Worm (Caenorhabditis elegans) whole organism, young adult: ENCODE results near the gene gcy-13.

Experiments used
- B0336.3 ChIP-seq: fragments of 200-800 bp; sonication (Bioruptor generic); IDR thresholded peaks from 2 replicates; pipeline ENCODE4 v1.3.6; 2022; ENCODE audit warnings: missing genetic modification characterization, missing compliant biosample characterization
- T07F8.4 ChIP-seq: sonication (generic microtip); optimal IDR thresholded peaks from 2 replicates; lab custom pipeline; 2016; ENCODE audit warnings: mild to moderate bottlenecking, missing genetic modification characterization, moderate library complexity, missing compliant biosample characterization
- attf-3 ChIP-seq: fragments of 200-800 bp; sonication (Bioruptor generic); conservative IDR thresholded peaks from 2 replicates; pipeline ENCODE4 v1.3.6; 2022; ENCODE audit warnings: missing genetic modification reagents, missing genetic modification characterization, missing compliant biosample characterization
- ccch-3 ChIP-seq: fragments of 200-800 bp; sonication (Bioruptor generic); optimal IDR thresholded peaks from 2 replicates; lab custom pipeline; 2018; ENCODE audit warnings: mild to moderate bottlenecking, missing genetic modification characterization, missing compliant biosample characterization
- ceh-27 ChIP-seq: fragments of 200-800 bp; sonication (Bioruptor generic); optimal IDR thresholded peaks from 2 replicates; lab custom pipeline; 2018; ENCODE audit warnings: mild to moderate bottlenecking, missing genetic modification characterization, moderate library complexity, missing compliant biosample characterization
- ekl-4 ChIP-seq: fragments of 200-800 bp; sonication (Bioruptor generic); IDR thresholded peaks from 2 replicates; pipeline ENCODE4 v1.3.6; 2022; ENCODE audit warnings: missing genetic modification reagents, missing genetic modification characterization, missing compliant biosample characterization
- hsf-1 ChIP-seq: fragments of 200-800 bp; sonication (Bioruptor generic); IDR thresholded peaks from 2 replicates; pipeline ENCODE4 v1.3.6; 2022; ENCODE audit warnings: missing genetic modification reagents, missing genetic modification characterization, missing compliant biosample characterization
- madf-10 ChIP-seq: sonication (generic microtip); optimal IDR thresholded peaks from 2 replicates; lab custom pipeline; 2016; ENCODE audit warnings: mild to moderate bottlenecking, missing genetic modification characterization, missing compliant biosample characterization
- madf-3 ChIP-seq: fragments of 200-800 bp; sonication (Bioruptor generic); IDR thresholded peaks from 2 replicates; pipeline ENCODE4 v1.3.6; 2022; ENCODE audit warnings: missing genetic modification reagents, missing genetic modification characterization, missing compliant biosample characterization
- madf-6 ChIP-seq: fragments of 200-800 bp; sonication (Bioruptor generic); IDR thresholded peaks from 2 replicates; pipeline ENCODE4 v1.3.6; 2022; ENCODE audit warnings: missing genetic modification reagents, missing genetic modification characterization, missing compliant biosample characterization
- nfyb-1 ChIP-seq: fragments of 200-800 bp; sonication (Bioruptor generic); IDR thresholded peaks from 2 replicates; pipeline ENCODE4 v1.3.6; 2022; ENCODE audit warnings: missing genetic modification reagents, missing genetic modification characterization, missing compliant biosample characterization
- snpc-1.3 ChIP-seq: sonication (generic microtip); optimal IDR thresholded peaks from 2 replicates; lab custom pipeline; 2017; ENCODE audit warnings: missing genetic modification characterization, mild to moderate bottlenecking, missing compliant biosample characterization, antibody characterized with exemption, moderate library complexity, missing genotype, missing genetic modification reagents; ENCODE audit not compliant: insufficient read depth
- zfh-2 ChIP-seq: fragments of 200-800 bp; sonication (Bioruptor generic); conservative IDR thresholded peaks from 2 replicates; pipeline ENCODE4 v1.3.6; 2022; ENCODE audit warnings: missing genetic modification reagents, missing genetic modification characterization, missing compliant biosample characterization

Gene gcy-13

ce11 chrV:12314413-12314812, 54.9 kb downstream of the gcy-13 start:
- TF ChIP-seq ceh-27 (GFP tag; lab: Kevin White, UChicago) (peak; percentile 48), madf-3 (GFP tag; lab: Robert Waterston, UW) (no peak), T07F8.4 (no peak), snpc-1.3 (tag; lab: Kevin White, UChicago) (peak; percentile 32), B0336.3 (GFP tag; lab: Robert Waterston, UW) (0 out of 2 replicates have a peak, but pooled peaks have one; percentile 10), nfyb-1 (0 out of 2 replicates have a peak, but pooled peaks have one; percentile 44), madf-6 (GFP tag; lab: Robert Waterston, UW) (0 out of 2 replicates have a peak, but pooled peaks have one; percentile 7), ekl-4 (GFP tag; lab: Robert Waterston, UW) (peak; percentile 62; the same call in 1 of the 2 replicates), zfh-2 (no peak), madf-10 (no peak), attf-3 (peak; percentile 43; the same call in 1 of the 2 replicates), hsf-1 (GFP tag; lab: Robert Waterston, UW) (peak; percentile 67), ccch-3 (GFP tag; lab: Kevin White, UChicago) (no peak)
